Worm (Caenorhabditis elegans): Measurements from ENCODE around the gene scrm-3.

DNA sequence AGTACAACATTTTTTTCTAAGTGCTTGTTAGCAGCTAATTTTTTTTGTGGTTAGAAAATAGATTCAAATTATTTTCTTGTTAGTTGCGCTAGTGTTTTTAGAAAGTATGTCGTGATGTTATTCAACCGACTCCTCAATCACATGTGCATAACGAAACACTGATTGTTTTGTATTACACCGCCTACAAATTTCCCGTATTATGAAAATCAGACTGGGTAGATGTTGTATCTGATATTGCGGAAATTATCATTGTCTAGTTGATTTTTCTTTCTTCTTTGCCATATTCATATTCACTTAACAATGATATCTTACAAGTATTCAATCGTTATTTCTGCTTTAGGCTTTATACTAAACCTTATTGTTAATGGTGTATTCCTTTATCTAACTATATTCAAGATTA is 5.7 kb downstream of the scrm-3 start, which contains the start of gene str-63:
- TF ChIP-seq F37B4.10 (GFP tag; IDR thresholded peaks at IDR 0.05) (no peak), B0019.2 (GFP tag; conservative IDR thresholded peaks at IDR 0.05) (no peak), efl-1 (GFP tag; optimal IDR thresholded peaks at IDR 0.05) (no peak), B0261.1 (tag; optimal IDR thresholded peaks at IDR 0.05) (no peak), pbrm-1 (GFP tag; IDR thresholded peaks at IDR 0.05) (no peak), dox-1 (GFP tag; IDR thresholded peaks at IDR 0.05) (no peak), ceh-100 (GFP tag; IDR thresholded peaks at IDR 0.05) (no peak), F57A8.1 (GFP tag; optimal IDR thresholded peaks at IDR 0.05) (no peak), chd-7 (tag; optimal IDR thresholded peaks at IDR 0.05) (no peak), Y53F4B.3 (GFP tag; IDR thresholded peaks at IDR 0.05) (no peak), bed-2 (GFP tag; IDR thresholded peaks at IDR 0.05) (no peak), Y67H2A.10 (GFP tag; conservative IDR thresholded peaks at IDR 0.05) (no peak)
